Fruit fly (Drosophila melanogaster): ENCODE data around the gene Pdk1.

Pdk1 gene

DNA sequence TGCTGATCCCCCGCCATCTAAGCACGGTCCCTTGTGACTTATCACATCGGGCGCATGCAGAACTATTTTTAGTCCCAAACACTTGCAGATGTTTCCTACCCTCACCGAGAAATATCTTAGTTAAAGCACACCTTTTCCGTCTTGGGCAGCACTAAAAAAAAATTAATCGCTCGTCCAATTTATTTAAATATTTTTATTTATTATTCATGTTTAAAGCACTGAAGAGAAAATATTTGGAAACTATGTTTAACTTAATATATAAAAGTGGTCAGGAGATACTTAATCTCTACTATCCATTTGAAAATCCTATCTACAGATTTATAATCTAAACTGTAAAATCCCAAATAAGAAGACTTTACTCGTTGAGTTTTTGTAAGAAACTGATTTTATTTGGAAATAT lies 19.3 kb upstream of the Pdk1 start (continued):
- TF ChIP-seq grau (tag; optimal IDR thresholded peaks at IDR 0.05), result peak; percentile 49
- no peak for TF ChIP-seq Dip2 (GFP tag; IDR thresholded peaks at IDR 0.05)
- peak; percentile 19; the same call in 1 of the 3 replicates for TF ChIP-seq croc (GFP tag; conservative IDR thresholded peaks at IDR 0.05)
- TF ChIP-seq zfh1 (GFP tag; IDR thresholded peaks at IDR 0.05), result peak; percentile 58; the same call in 2 of the 3 replicates
- TF ChIP-seq CG4360 (GFP tag; IDR thresholded peaks at IDR 0.05), result no peak
- peak; percentile 28 for TF ChIP-seq CG9437 (GFP tag; optimal IDR thresholded peaks at IDR 0.05)
- no peak for TF ChIP-seq btn (GFP tag; optimal IDR thresholded peaks at IDR 0.05)
- TF ChIP-seq CG17829 (tag; optimal IDR thresholded peaks at IDR 0.05), result peak; percentile 62
- peak; percentile 23 for TF ChIP-seq ind (GFP tag; optimal IDR thresholded peaks at IDR 0.05)
- peak; percentile 59 for TF ChIP-seq PHDP (tag; optimal IDR thresholded peaks at IDR 0.05)
- peak; percentile 34; the same call in 2 of the 3 replicates for TF ChIP-seq tgo (GFP tag; IDR thresholded peaks at IDR 0.05)
- TF ChIP-seq pan (optimal IDR thresholded peaks at IDR 0.05), result no peak
- peak in 1 of 2 experiments; percentile 23 for TF ChIP-seq pan (GFP tag; optimal IDR thresholded peaks at IDR 0.05 in 1 of 2, IDR thresholded peaks at IDR 0.05 in 1 of 2)
- no peak for TF ChIP-seq CG14014 (GFP tag; IDR thresholded peaks at IDR 0.05)
- peak; percentile 71 for TF ChIP-seq Xrp1 (GFP tag; IDR thresholded peaks at IDR 0.05)
- TF ChIP-seq H2.0 (GFP tag; IDR thresholded peaks at IDR 0.05), result 0 out of 2 replicates have a peak, but pooled peaks have one; percentile 2
- peak; percentile 63 for TF ChIP-seq CG17361 (GFP tag; IDR thresholded peaks at IDR 0.05)
- peak; percentile 63 for TF ChIP-seq CG15601 (tag; optimal IDR thresholded peaks at IDR 0.05)
- peak; percentile 58 for TF ChIP-seq CG13424 (tag; optimal IDR thresholded peaks at IDR 0.05)
- TF ChIP-seq oc (tag; optimal IDR thresholded peaks at IDR 0.05), result no peak
- peak in 1 of 2 experiments; percentile 43 for TF ChIP-seq Hr51 (GFP tag; optimal IDR thresholded peaks at IDR 0.05)
- TF ChIP-seq gcm (GFP tag; optimal IDR thresholded peaks at IDR 0.05), result peak; percentile 30
- no peak for TF ChIP-seq amos (GFP tag; IDR thresholded peaks at IDR 0.05; ENCODE audit: partially characterized antibody)
- peak; percentile 62 for TF ChIP-seq CG31441 (GFP tag; IDR thresholded peaks at IDR 0.05)
- peak; percentile 35; the same call in 1 of the 2 replicates for TF ChIP-seq Ptx1 (GFP tag; IDR thresholded peaks at IDR 0.05)
- TF ChIP-seq CG18262 (tag; optimal IDR thresholded peaks at IDR 0.05), result peak; percentile 75
- peak; percentile 66 for TF ChIP-seq CG11504 (tag; optimal IDR thresholded peaks at IDR 0.05)
- no peak for TF ChIP-seq YL-1 (GFP tag; optimal IDR thresholded peaks at IDR 0.05)
- TF ChIP-seq az2 (GFP tag; optimal IDR thresholded peaks at IDR 0.05), result peak; percentile 4
- peak; percentile 10; the same call in 1 of the 3 replicates for TF ChIP-seq dysf (GFP tag; IDR thresholded peaks at IDR 0.05)
- peak; percentile 10 for TF ChIP-seq ATbp (GFP tag; optimal IDR thresholded peaks at IDR 0.05)
- TF ChIP-seq D19A (tag; optimal IDR thresholded peaks at IDR 0.05), result peak; percentile 65
- TF ChIP-seq Mes4 (GFP tag; optimal IDR thresholded peaks at IDR 0.05), result no peak
- TF ChIP-seq Ssrp (tag; optimal IDR thresholded peaks at IDR 0.05), result peak; percentile 62
- TF ChIP-seq CoRest (tag; optimal IDR thresholded peaks at IDR 0.05), result peak; percentile 66
- peak; percentile 66 for TF ChIP-seq nmo (GFP tag; optimal IDR thresholded peaks at IDR 0.05)
- no peak for TF ChIP-seq D (optimal IDR thresholded peaks at IDR 0.05)
- peak; percentile 40 for TF ChIP-seq D (GFP tag; optimal IDR thresholded peaks at IDR 0.05)
- TF ChIP-seq CG12391 (tag; optimal IDR thresholded peaks at IDR 0.05), result peak; percentile 62
- TF ChIP-seq dmrt11E (tag; optimal IDR thresholded peaks at IDR 0.05), result peak; percentile 70
- peak; percentile 33 for TF ChIP-seq Oli (tag; optimal IDR thresholded peaks at IDR 0.05)
- peak; percentile 3 for TF ChIP-seq CG30403 (GFP tag; optimal IDR thresholded peaks at IDR 0.05)
- TF ChIP-seq Camta (GFP tag; optimal IDR thresholded peaks at IDR 0.05), result no peak
- no peak for TF ChIP-seq fu2 (GFP tag; optimal IDR thresholded peaks at IDR 0.05)
- TF ChIP-seq CG15479 (GFP tag; optimal IDR thresholded peaks at IDR 0.05), result no peak
- peak; percentile 9 for TF ChIP-seq CG4820 (GFP tag; optimal IDR thresholded peaks at IDR 0.05)
- TF ChIP-seq gem (tag; optimal IDR thresholded peaks at IDR 0.05), result peak; percentile 83
- TF ChIP-seq CG10654 (GFP tag; optimal IDR thresholded peaks at IDR 0.05), result peak; percentile 4
- TF ChIP-seq wek (GFP tag; optimal IDR thresholded peaks at IDR 0.05), result no peak
- TF ChIP-seq CG6813 (GFP tag; optimal IDR thresholded peaks at IDR 0.05), result no peak
- peak; percentile 47 for TF ChIP-seq CG10979 (tag; optimal IDR thresholded peaks at IDR 0.05)

Measured in whole organism, embryonic.